Worm (Caenorhabditis elegans): ENCODE measurements around the gene sre-1.

Gene sre-1

ce11 chrII:7758397-7759135, 49.1 kb downstream of the sre-1 start, which contains the start of gene B0228.7:
TSS of gene B0228.7 (minus strand) at chrII:7759023.
- TF ChIP-seq ama-1 (optimal IDR thresholded peaks at IDR 0.05) (peak; percentile 30), lin-15B (tag; optimal IDR thresholded peaks at IDR 0.05) (peak; percentile 22), pqm-1 (tag; optimal IDR thresholded peaks at IDR 0.05) (peak; percentile 38), fkh-2 (tag; optimal IDR thresholded peaks at IDR 0.05) (no peak), fkh-10 (GFP tag; optimal IDR thresholded peaks at IDR 0.05) (no peak), snpc-4 (tag; optimal IDR thresholded peaks at IDR 0.05) (no peak), pha-4 (tag; optimal IDR thresholded peaks at IDR 0.05) (peak; percentile 64), mml-1 (tag; optimal IDR thresholded peaks at IDR 0.05) (no peak), nhr-43 (tag; optimal IDR thresholded peaks at IDR 0.05; ENCODE audit: poor library complexity, severe bottlenecking) (no peak), nfya-1 (tag; optimal IDR thresholded peaks at IDR 0.05; ENCODE audit: insufficient read depth) (peak; percentile 49), zag-1 (tag; optimal IDR thresholded peaks at IDR 0.05) (no peak), ceh-28 (tag; optimal IDR thresholded peaks at IDR 0.05) (peak; percentile 24), hmg-11 (tag; optimal IDR thresholded peaks at IDR 0.05) (peak; percentile 10), skn-1 (tag; optimal IDR thresholded peaks at IDR 0.05) (no peak), elt-2 (tag; optimal IDR thresholded peaks at IDR 0.05) (peak; percentile 78), lin-39 (tag; optimal IDR thresholded peaks at IDR 0.05) (peak; percentile 7)
